Worm (Caenorhabditis elegans): Measurements from ENCODE around the gene mct-5.

mct-5 gene

ce11 chrII:7098578-7098977 lies at the start of gene mct-5:
TSS of gene mct-5 (minus strand) at chrII:7098593.
- no peak for TF ChIP-seq tag-97 (GFP tag; IDR thresholded peaks at IDR 0.05)

- TF ChIP-seq lin-15B (tag; optimal IDR thresholded peaks at IDR 0.05), result no peak
- no peak for TF ChIP-seq pha-4 (GFP tag; IDR thresholded peaks at IDR 0.05)
- no peak for TF ChIP-seq pha-4 (tag; optimal IDR thresholded peaks at IDR 0.05)
- TF ChIP-seq saeg-2 (GFP tag; IDR thresholded peaks at IDR 0.05), result no peak
- TF ChIP-seq daf-16 (GFP tag; optimal IDR thresholded peaks at IDR 0.05), result no peak
- TF ChIP-seq daf-16 (tag; optimal IDR thresholded peaks at IDR 0.05), result no peak
Measured at ce11 chrII:7148099-7148498, 49.7 kb upstream of the mct-5 start, which contains the start of gene T07F8.1. TSS of gene T07F8.1 (plus strand) at chrII:7148399.

ce11 chrII:7147550-7147949 lies 49.2 kb upstream of the mct-5 start:
- no peak for TF ChIP-seq nhr-41 (GFP tag; IDR thresholded peaks at IDR 0.05)
- no peak for TF ChIP-seq F44E2.7 (GFP tag; IDR thresholded peaks at IDR 0.05)
- TF ChIP-seq dmd-9 (GFP tag; IDR thresholded peaks at IDR 0.05), result no peak
- TF ChIP-seq nhr-10 (tag; optimal IDR thresholded peaks at IDR 0.05), result no peak
- no peak for TF ChIP-seq Y75B8A.6 (GFP tag; IDR thresholded peaks at IDR 0.05)
- no peak for TF ChIP-seq arid-1 (GFP tag; conservative IDR thresholded peaks at IDR 0.05)
- no peak for TF ChIP-seq ama-1 (optimal IDR thresholded peaks at IDR 0.05)
- no peak for TF ChIP-seq cey-2 (tag; optimal IDR thresholded peaks at IDR 0.05; ENCODE audit: borderline replicate concordance, insufficient read depth)
- TF ChIP-seq F10B5.3 (tag; optimal IDR thresholded peaks at IDR 0.05), result no peak
- no peak for TF ChIP-seq zfp-2 (tag; optimal IDR thresholded peaks at IDR 0.05)
- no peak for TF ChIP-seq egl-27 (tag; optimal IDR thresholded peaks at IDR 0.05)
- TF ChIP-seq mep-1 (tag; optimal IDR thresholded peaks at IDR 0.05), result peak; percentile 32
- TF ChIP-seq hmg-1.1 (GFP tag; IDR thresholded peaks at IDR 0.05), result no peak
- no peak for TF ChIP-seq Y5F2A.4 (GFP tag; optimal IDR thresholded peaks at IDR 0.05)
- TF ChIP-seq dpl-1 (GFP tag; optimal IDR thresholded peaks at IDR 0.05), result peak; percentile 21
- no peak for TF ChIP-seq snpc-4 (tag; optimal IDR thresholded peaks at IDR 0.05)
- TF ChIP-seq nhr-102 (tag; optimal IDR thresholded peaks at IDR 0.05), result no peak
- TF ChIP-seq dve-1 (tag; optimal IDR thresholded peaks at IDR 0.05; ENCODE audit: insufficient read depth), result peak; percentile 34
- TF ChIP-seq lsy-2 (tag; optimal IDR thresholded peaks at IDR 0.05), result peak in 1 of 2 experiments; percentile 79
- no peak for TF ChIP-seq nhr-28 (tag; optimal IDR thresholded peaks at IDR 0.05)
- peak; percentile 72 for TF ChIP-seq aha-1 (tag)
- TF ChIP-seq daf-8 (GFP tag; IDR thresholded peaks at IDR 0.05), result no peak
- peak; percentile 32 for TF ChIP-seq unc-130 (GFP tag; optimal IDR thresholded peaks at IDR 0.05)
- TF ChIP-seq lim-7 (GFP tag; IDR thresholded peaks at IDR 0.05), result no peak
- TF ChIP-seq nhr-76 (tag; optimal IDR thresholded peaks at IDR 0.05), result no peak
- TF ChIP-seq daf-12 (tag; optimal IDR thresholded peaks at IDR 0.05), result no peak
- TF ChIP-seq aly-2 (tag; optimal IDR thresholded peaks at IDR 0.05), result no peak
- TF ChIP-seq fos-1 (tag; optimal IDR thresholded peaks at IDR 0.05), result no peak
- TF ChIP-seq ceh-28 (tag; optimal IDR thresholded peaks at IDR 0.05), result no peak
- TF ChIP-seq lir-3 (tag; optimal IDR thresholded peaks at IDR 0.05), result no peak
- TF ChIP-seq tra-1 (GFP tag; IDR thresholded peaks at IDR 0.05), result no peak
- TF ChIP-seq nhr-111 (GFP tag; optimal IDR thresholded peaks at IDR 0.05), result no peak
- no peak for TF ChIP-seq pha-4 (GFP tag; IDR thresholded peaks at IDR 0.05)
- no peak for TF ChIP-seq pha-4 (tag; optimal IDR thresholded peaks at IDR 0.05)
- TF ChIP-seq madf-5 (GFP tag; IDR thresholded peaks at IDR 0.05), result no peak
- TF ChIP-seq R02D3.7 (tag; optimal IDR thresholded peaks at IDR 0.05), result no peak
- TF ChIP-seq ZK337.2 (GFP tag; IDR thresholded peaks at IDR 0.05), result no peak
- TF ChIP-seq mes-2 (tag; optimal IDR thresholded peaks at IDR 0.05; ENCODE audit: poor library complexity, severe bottlenecking), result no peak
- no peak for TF ChIP-seq nhr-42 (GFP tag; IDR thresholded peaks at IDR 0.05)
- TF ChIP-seq nhr-77 (tag; optimal IDR thresholded peaks at IDR 0.05), result no peak
- no peak for TF ChIP-seq Y105C5A.15 (GFP tag; IDR thresholded peaks at IDR 0.05)
- TF ChIP-seq Y48G9A.11 (GFP tag; IDR thresholded peaks at IDR 0.05), result no peak
- no peak for TF ChIP-seq ctbp-1 (GFP tag; IDR thresholded peaks at IDR 0.05)
- no peak for TF ChIP-seq zfp-3 (GFP tag; conservative IDR thresholded peaks at IDR 0.05)
